Worm (Caenorhabditis elegans): Measurements from ENCODE around the gene C03B1.3.

Gene C03B1.3

ce11 chrX:6371192-6372116 lies 5.6 kb downstream of the C03B1.3 start (continued):
- TF ChIP-seq mxl-1 (tag; optimal IDR thresholded peaks at IDR 0.05), result peak; percentile 56
- no peak for TF ChIP-seq egrh-3 (GFP tag; IDR thresholded peaks at IDR 0.05)
- no peak for TF ChIP-seq chd-7 (tag; optimal IDR thresholded peaks at IDR 0.05)
- peak; percentile 57 for TF ChIP-seq ztf-26 (tag; optimal IDR thresholded peaks at IDR 0.05)
- no peak for TF ChIP-seq F33H1.4 (GFP tag; IDR thresholded peaks at IDR 0.05)
- peak; percentile 56 for TF ChIP-seq repo-1 (tag; optimal IDR thresholded peaks at IDR 0.05)
- TF ChIP-seq cebp-2 (GFP tag; IDR thresholded peaks at IDR 0.05), result no peak
- peak; percentile 40 to 76 for TF ChIP-seq rec-8 (tag; optimal IDR thresholded peaks at IDR 0.05)
- TF ChIP-seq madf-8 (GFP tag; conservative IDR thresholded peaks at IDR 0.05), result no peak
- TF ChIP-seq somi-1 (GFP tag; optimal IDR thresholded peaks at IDR 0.05), result peak; percentile 58
- peak; percentile 13 for TF ChIP-seq tbx-9 (tag; optimal IDR thresholded peaks at IDR 0.05; ENCODE audit: borderline replicate concordance)
- TF ChIP-seq hmg-1.2 (GFP tag; IDR thresholded peaks at IDR 0.05), result peak; percentile 85
- TF ChIP-seq ccch-3 (GFP tag; optimal IDR thresholded peaks at IDR 0.05), result no peak
- 0 out of 2 replicates have a peak, but pooled peaks have one; percentile 65 for TF ChIP-seq nhr-120 (GFP tag; IDR thresholded peaks at IDR 0.05)
- TF ChIP-seq T26A5.8 (tag; optimal IDR thresholded peaks at IDR 0.05), result peak; percentile 66
- TF ChIP-seq T07F8.4 (tag; optimal IDR thresholded peaks at IDR 0.05), result peak; percentile 61
- TF ChIP-seq ceh-58 (GFP tag; IDR thresholded peaks at IDR 0.05), result 0 out of 2 replicates have a peak, but pooled peaks have one; percentile 84
- TF ChIP-seq K11D2.4 (GFP tag; IDR thresholded peaks at IDR 0.05), result 0 out of 2 replicates have a peak, but pooled peaks have one; percentile 26
- no peak for TF ChIP-seq F39B2.1 (GFP tag; IDR thresholded peaks at IDR 0.05)
- no peak for TF ChIP-seq lin-40 (tag; optimal IDR thresholded peaks at IDR 0.05)
- no peak for TF ChIP-seq B0336.3 (GFP tag; IDR thresholded peaks at IDR 0.05)
- TF ChIP-seq athp-1 (tag; optimal IDR thresholded peaks at IDR 0.05), result peak; percentile 6
- no peak for TF ChIP-seq hsf-1 (GFP tag; IDR thresholded peaks at IDR 0.05)
- TF ChIP-seq F57C9.4 (tag; optimal IDR thresholded peaks at IDR 0.05), result no peak
- peak; percentile 78; the same call in 1 of the 2 replicates for TF ChIP-seq egl-44 (GFP tag; IDR thresholded peaks at IDR 0.05)
- peak; percentile 75; the same call in 1 of the 2 replicates for TF ChIP-seq aptf-3 (GFP tag; IDR thresholded peaks at IDR 0.05)
- peak; percentile 36 for TF ChIP-seq fkh-3 (tag; optimal IDR thresholded peaks at IDR 0.05)
- TF ChIP-seq cebp-1 (GFP tag; IDR thresholded peaks at IDR 0.05), result no peak
- TF ChIP-seq cebp-1 (tag; optimal IDR thresholded peaks at IDR 0.05), result no peak
- peak; percentile 67 for TF ChIP-seq ZK185.1 (tag; optimal IDR thresholded peaks at IDR 0.05; ENCODE audit: poor library complexity, severe bottlenecking)
- no peak for TF ChIP-seq attf-6 (GFP tag; IDR thresholded peaks at IDR 0.05)
- TF ChIP-seq K12H6.12 (tag; optimal IDR thresholded peaks at IDR 0.05), result peak; percentile 47
- TF ChIP-seq attf-5 (GFP tag; optimal IDR thresholded peaks at IDR 0.05), result peak; percentile 42
- TF ChIP-seq ceh-79 (tag; optimal IDR thresholded peaks at IDR 0.05), result peak; percentile 63
- TF ChIP-seq sea-2 (GFP tag; IDR thresholded peaks at IDR 0.05), result no peak
- peak; percentile 28 for TF ChIP-seq gei-17 (GFP tag; optimal IDR thresholded peaks at IDR 0.05)
- no peak for TF ChIP-seq lag-1 (GFP tag; IDR thresholded peaks at IDR 0.05)
- TF ChIP-seq ekl-4 (GFP tag; IDR thresholded peaks at IDR 0.05), result 0 out of 2 replicates have a peak, but pooled peaks have one; percentile 27
- TF ChIP-seq egl-18 (GFP tag; IDR thresholded peaks at IDR 0.05), result no peak
- peak; percentile 88 for TF ChIP-seq nfyb-1 (GFP tag; IDR thresholded peaks at IDR 0.05)
- TF ChIP-seq nhr-179 (tag; optimal IDR thresholded peaks at IDR 0.05), result peak; percentile 58
- TF ChIP-seq ceh-100 (GFP tag; IDR thresholded peaks at IDR 0.05), result peak; percentile 21; the same call in 1 of the 2 replicates
- TF ChIP-seq F55B11.4 (tag; optimal IDR thresholded peaks at IDR 0.05; ENCODE audit: borderline replicate concordance, insufficient read depth), result no peak
- TF ChIP-seq F37B4.10 (GFP tag; IDR thresholded peaks at IDR 0.05), result no peak
- TF ChIP-seq snpc-3.4 (tag; optimal IDR thresholded peaks at IDR 0.05), result peak; percentile 39
- TF ChIP-seq ztf-6 (GFP tag; IDR thresholded peaks at IDR 0.05), result no peak
- no peak for TF ChIP-seq hlh-26 (GFP tag; conservative IDR thresholded peaks at IDR 0.05)
